Worm (Caenorhabditis elegans) whole organism, late embryonic: ENCODE results near the gene gar-2.

Source experiments
- ama-1 ChIP-seq: fragments of 150-350 bp; optimal IDR thresholded peaks from 2 replicates; lab custom pipeline; 2014
- ceh-19 ChIP-seq: fragments of 200-800 bp; sonication (Bioruptor generic); optimal IDR thresholded peaks from 2 replicates; lab custom pipeline; 2018; ENCODE audit warnings: mild to moderate bottlenecking, missing genetic modification characterization, missing compliant biosample characterization
- ceh-48 ChIP-seq: sonication (generic microtip); optimal IDR thresholded peaks from 2 replicates; lab custom pipeline; 2016; ENCODE audit warnings: missing genetic modification characterization, inconsistent platforms, missing compliant biosample characterization
- hlh-6 ChIP-seq: sonication (generic microtip); optimal IDR thresholded peaks from 2 replicates; lab custom pipeline; 2016; ENCODE audit warnings: missing genotype, missing genetic modification characterization, missing compliant biosample characterization
- nhr-11 ChIP-seq: fragments of 150-350 bp; optimal IDR thresholded peaks from 2 replicates; lab custom pipeline; 2014; ENCODE audit warnings: missing biosample characterization, missing genetic modification characterization
- npax-4 ChIP-seq: sonication (generic microtip); optimal IDR thresholded peaks from 2 replicates; lab custom pipeline; 2016; ENCODE audit warnings: missing genetic modification characterization, missing compliant biosample characterization
- odd-2 ChIP-seq: sonication (generic microtip); optimal IDR thresholded peaks from 2 replicates; lab custom pipeline; 2017; ENCODE audit warnings: antibody characterized with exemption, mild to moderate bottlenecking, missing genetic modification characterization, missing compliant biosample characterization
- pha-4 ChIP-seq: fragments of 150-350 bp; optimal IDR thresholded peaks from 2 replicates; lab custom pipeline; 2018; ENCODE audit warnings: missing biosample characterization, missing genetic modification reagents, missing genetic modification characterization
- pqm-1 ChIP-seq: sonication (generic microtip); optimal IDR thresholded peaks from 2 replicates; lab custom pipeline; 2016; ENCODE audit warnings: missing genetic modification characterization, missing compliant biosample characterization
- pros-1 ChIP-seq: fragments of 150-350 bp; optimal IDR thresholded peaks from 2 replicates; lab custom pipeline; 2014; ENCODE audit warnings: missing biosample characterization, missing genetic modification reagents, missing genetic modification characterization
- ref-2 ChIP-seq: sonication (generic microtip); optimal IDR thresholded peaks from 2 replicates; lab custom pipeline; 2016; ENCODE audit warnings: missing genetic modification characterization, missing compliant biosample characterization
- tbx-7 ChIP-seq: sonication (generic microtip); optimal IDR thresholded peaks from 2 replicates; lab custom pipeline; 2016; ENCODE audit warnings: missing genotype, missing genetic modification characterization, missing compliant biosample characterization
- unc-3 ChIP-seq, 2 experiments: fragments of 200-800 bp in 1 of 2; sonication (Bioruptor generic) in 1 of 2; sonication (generic microtip) in 1 of 2; conservative IDR thresholded peaks in 1 of 2; optimal IDR thresholded peaks in 1 of 2; 2 replicates each; pipeline versions ENCODE4 v1.3.6 to Lab custom; 2016 to 2022; ENCODE audit warnings: missing compliant biosample characterization in 2 of 2, missing genetic modification characterization in 2 of 2, missing genetic modification reagents in 1 of 2

DNA sequence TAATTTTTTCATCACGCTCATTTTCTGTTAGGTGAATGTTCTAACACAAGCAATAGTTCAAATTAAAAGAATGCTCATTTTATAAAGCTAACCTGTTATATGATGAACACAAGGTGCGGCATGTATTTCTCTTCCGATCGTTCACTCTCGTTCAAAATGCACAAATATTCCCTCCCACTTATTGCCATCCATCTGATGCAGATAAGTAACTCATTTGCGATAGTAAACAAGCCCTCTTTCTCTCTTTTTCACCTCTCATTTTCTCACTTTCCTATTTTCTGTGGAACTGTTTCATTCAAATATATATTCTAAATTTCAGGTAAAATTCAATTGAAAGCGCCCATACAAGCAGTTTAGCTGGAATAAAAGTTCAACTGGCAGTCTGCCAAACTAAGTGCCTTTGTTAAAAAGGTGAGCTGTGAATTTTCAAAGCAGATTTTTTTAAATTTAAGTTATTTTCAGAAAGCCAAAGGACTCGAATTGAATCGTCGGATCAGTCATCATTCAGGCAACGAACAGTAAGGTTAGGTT is 36.9 kb downstream of the gar-2 start, which contains the start of the genes trmt-10C.2 and C56G2.22:
- no peak for TF ChIP-seq tbx-7 (tag; lab: Kevin White, UChicago)
- TF ChIP-seq ama-1, result no peak
- no peak for TF ChIP-seq ceh-19
- no peak for TF ChIP-seq nhr-11
- TF ChIP-seq npax-4 (tag; lab: Kevin White, UChicago), result no peak
- TF ChIP-seq pros-1, result no peak
- TF ChIP-seq pqm-1 (tag; lab: Kevin White, UChicago), result no peak
- TF ChIP-seq hlh-6 (tag; lab: Kevin White, UChicago), result no peak
- no peak for TF ChIP-seq ceh-48 (tag; lab: Kevin White, UChicago)
- TF ChIP-seq odd-2 (tag; lab: Kevin White, UChicago), result no peak
- no peak for TF ChIP-seq unc-3 (GFP tag; conservative IDR thresholded peaks at IDR 0.05; lab: Robert Waterston, UW)
- no peak for TF ChIP-seq unc-3 (tag; optimal IDR thresholded peaks at IDR 0.05; lab: Kevin White, UChicago)
- no peak for TF ChIP-seq pha-4 (tag; lab: Kevin White, UChicago)
- TF ChIP-seq ref-2, result no peak
